Fruit fly (Drosophila melanogaster) whole organism, wandering third instar larva: Measurements from ENCODE around the gene CG43760.

Experiments used
- CG32264 ChIP-seq: fragments of 200-800 bp; sonication (Bioruptor generic); optimal IDR thresholded peaks from 2 replicates; lab custom pipeline; 2016; ENCODE audit warnings: missing biosample characterization, missing genetic modification characterization
- CG9705 ChIP-seq: fragments of 200-800 bp; sonication (Bioruptor generic); optimal IDR thresholded peaks from 2 replicates; lab custom pipeline; 2018; ENCODE audit warnings: missing biosample characterization, mild to moderate bottlenecking, missing genetic modification characterization
- Dfd ChIP-seq: fragments of >200 bp; optimal IDR thresholded peaks from 2 replicates; lab custom pipeline; 2017; ENCODE audit warnings: missing biosample characterization, missing genetic modification characterization
- Dif ChIP-seq: fragments of 200-275, 200-300 bp; sonication (Bioruptor generic); optimal IDR thresholded peaks from 2 replicates; lab custom pipeline; 2018; ENCODE audit warnings: missing biosample characterization, missing genetic modification characterization; ENCODE audit not compliant: partially characterized antibody
- GATAd ChIP-seq: sonication (Bioruptor generic); optimal IDR thresholded peaks from 2 replicates; lab custom pipeline; 2016; ENCODE audit warnings: missing biosample characterization, missing genetic modification characterization
- HLH106 ChIP-seq: fragments of 200-800 bp; optimal IDR thresholded peaks from 3 replicates; lab custom pipeline; 2019; ENCODE audit warnings: missing biosample characterization, mild to moderate bottlenecking, missing genetic modification characterization, moderate library complexity
- Hr83 ChIP-seq: fragments of 200-300 bp; sonication (Bioruptor generic); optimal IDR thresholded peaks from 2 replicates; lab custom pipeline; 2016; ENCODE audit warnings: missing biosample characterization, mild to moderate bottlenecking, missing genetic modification characterization, moderate library complexity; ENCODE audit not compliant: poor library complexity, severe bottlenecking
- Jra ChIP-seq: sonication (Bioruptor generic); optimal IDR thresholded peaks from 2 replicates; lab custom pipeline; 2016; ENCODE audit warnings: missing biosample characterization, missing genetic modification characterization
- Mio ChIP-seq: sonication (Bioruptor generic); optimal IDR thresholded peaks from 2 replicates; lab custom pipeline; 2016; ENCODE audit warnings: missing biosample characterization, missing genetic modification characterization
- Myc ChIP-seq: fragments of >200 bp; optimal IDR thresholded peaks from 2 replicates; lab custom pipeline; 2017
- N ChIP-seq: fragments of >200 bp; optimal IDR thresholded peaks from 2 replicates; lab custom pipeline; 2018; ENCODE audit warnings: missing biosample characterization, missing external identifiers, missing genetic modification characterization
- OdsH ChIP-seq: fragments of 200-800 bp; sonication (Bioruptor generic); optimal IDR thresholded peaks from 2 replicates; lab custom pipeline; 2016; ENCODE audit warnings: missing biosample characterization, mild to moderate bottlenecking, missing genetic modification characterization
- Sp1 ChIP-seq: fragments of 200-800 bp; sonication (Bioruptor generic); optimal IDR thresholded peaks from 3 replicates; lab custom pipeline; 2019; ENCODE audit warnings: missing biosample characterization, mild to moderate bottlenecking, missing genetic modification characterization, moderate library complexity
- Vsx2 ChIP-seq: fragments of 200-300, 225-300 bp; sonication (Bioruptor generic); optimal IDR thresholded peaks from 2 replicates; lab custom pipeline; 2018; ENCODE audit warnings: missing biosample characterization, missing genetic modification characterization; ENCODE audit not compliant: partially characterized antibody
- br ChIP-seq: fragments of 200-800 bp; sonication (Bioruptor generic); optimal IDR thresholded peaks from 2 replicates; lab custom pipeline; 2016; ENCODE audit warnings: missing biosample characterization, missing genetic modification characterization
- brk ChIP-seq: fragments of 200-800 bp; sonication (Bioruptor generic); optimal IDR thresholded peaks from 2 replicates; lab custom pipeline; 2016; ENCODE audit warnings: missing biosample characterization, mild to moderate bottlenecking, missing genetic modification characterization
- ey ChIP-seq: fragments of 200-800 bp; sonication (Bioruptor generic); optimal IDR thresholded peaks from 2 replicates; lab custom pipeline; 2016; ENCODE audit warnings: missing biosample characterization, missing genetic modification characterization
- foxo ChIP-seq, 2 experiments: fragments of 200-800 bp; sonication (Bioruptor generic); optimal IDR thresholded peaks; 2 replicates in 1 of 2; 3 replicates in 1 of 2; lab custom pipeline; 2016 to 2017; ENCODE audit warnings: missing biosample characterization in 2 of 2, missing genetic modification characterization in 2 of 2
- fru ChIP-seq: fragments of 200-800 bp; sonication (Bioruptor generic); optimal IDR thresholded peaks from 3 replicates; lab custom pipeline; 2016; ENCODE audit warnings: missing biosample characterization, mild to moderate bottlenecking, missing genetic modification characterization
- h ChIP-seq: fragments of 200-800 bp; sonication (Bioruptor generic); optimal IDR thresholded peaks from 3 replicates; lab custom pipeline; 2016; ENCODE audit warnings: missing biosample characterization, mild to moderate bottlenecking, missing genetic modification characterization
- jim ChIP-seq: fragments of 175-275, 200-325 bp; sonication (Bioruptor generic); optimal IDR thresholded peaks from 2 replicates; lab custom pipeline; 2016; ENCODE audit warnings: missing biosample characterization, mild to moderate bottlenecking, missing genetic modification characterization
- lola ChIP-seq: fragments of >200 bp; optimal IDR thresholded peaks from 2 replicates; lab custom pipeline; 2017; ENCODE audit warnings: missing biosample characterization, missing genetic modification characterization
- pan ChIP-seq: fragments of >200 bp; optimal IDR thresholded peaks from 2 replicates; lab custom pipeline; 2017
- rgr ChIP-seq: fragments of 200-800 bp; sonication (Bioruptor generic); optimal IDR thresholded peaks from 3 replicates; lab custom pipeline; 2016; ENCODE audit warnings: missing biosample characterization, mild to moderate bottlenecking, missing genetic modification characterization
- sage ChIP-seq: fragments of 200-800 bp; sonication (Bioruptor generic); optimal IDR thresholded peaks from 2 replicates; lab custom pipeline; 2016; ENCODE audit warnings: missing biosample characterization, mild to moderate bottlenecking, missing genetic modification characterization
- sv ChIP-seq: fragments of 200-800 bp; sonication (Bioruptor generic); optimal IDR thresholded peaks from 3 replicates; lab custom pipeline; 2016; ENCODE audit warnings: missing biosample characterization, missing genetic modification characterization
- tai ChIP-seq: sonication (Bioruptor generic); optimal IDR thresholded peaks from 2 replicates; lab custom pipeline; 2016; ENCODE audit warnings: missing biosample characterization, missing genetic modification characterization
- woc ChIP-seq: sonication (Bioruptor generic); optimal IDR thresholded peaks from 2 replicates; lab custom pipeline; 2016; ENCODE audit warnings: missing biosample characterization, mild to moderate bottlenecking, missing genetic modification characterization

Gene CG43760

dm6 chr2L:15776752-15777151 is at the start of gene CG43760:
Gene CG43760, minus strand, starts transcription at chr2L:15776852.
- TF ChIP-seq Dfd (GFP tag; lab: Kevin White, UChicago) (no peak), OdsH (GFP tag; lab: Kevin White, UChicago) (no peak)

- TF ChIP-seq Dfd (GFP tag; lab: Kevin White, UChicago) (no peak), CG32264 (GFP tag; lab: Kevin White, UChicago) (no peak), CG9705 (no peak)
These were observed 35.4 kb upstream of the CG43760 start, which contains the start of gene CG42876 for dm6 chr2L:15812041-15812440. Gene CG42876, minus strand, starts transcription at chr2L:15812141.

- TF ChIP-seq OdsH (GFP tag; lab: Kevin White, UChicago) (no peak), Vsx2 (GFP tag; lab: Kevin White, UChicago) (no peak), Myc (lab: Kevin White, UChicago) (no peak), rgr (no peak), lola (GFP tag; lab: Kevin White, UChicago) (no peak), CG9705 (no peak), foxo (GFP tag; optimal IDR thresholded peaks at IDR 0.05; lab: Kevin White, UChicago) (no peak)
These were observed 19.6 kb upstream of the CG43760 start for dm6 chr2L:15796300-15796699.

dm6 chr2L:15783785-15784184 is 7.1 kb upstream of the CG43760 start, which contains the start of gene t-Grip91:
Gene t-Grip91, plus strand, starts transcription at chr2L:15784085.
- TF ChIP-seq ey (GFP tag; lab: Kevin White, UChicago) (no peak), h (no peak), foxo (GFP tag; optimal IDR thresholded peaks at IDR 0.05; lab: Kevin White, UChicago) (no peak), OdsH (GFP tag; lab: Kevin White, UChicago) (no peak), Vsx2 (GFP tag; lab: Kevin White, UChicago) (no peak), Jra (no peak), N (GFP tag; lab: Kevin White, UChicago) (no peak), brk (GFP tag; lab: Kevin White, UChicago) (no peak), Dfd (GFP tag; lab: Kevin White, UChicago) (no peak), lola (GFP tag; lab: Kevin White, UChicago) (no peak), Dif (GFP tag; lab: Kevin White, UChicago) (no peak), tai (no peak), fru (no peak), sage (GFP tag; lab: Kevin White, UChicago) (no peak), Myc (lab: Kevin White, UChicago) (no peak), Hr83 (no peak), GATAd (no peak), CG32264 (GFP tag; lab: Kevin White, UChicago) (no peak), sv (no peak), Sp1 (GFP tag; lab: Kevin White, UChicago) (no peak)

- TF ChIP-seq Mio: no peak
- no peak for TF ChIP-seq OdsH (GFP tag; lab: Kevin White, UChicago)
- no peak for TF ChIP-seq GATAd
- TF ChIP-seq brk (GFP tag; lab: Kevin White, UChicago): no peak
- TF ChIP-seq sv: no peak
- TF ChIP-seq Dfd (GFP tag; lab: Kevin White, UChicago): no peak
- no peak for TF ChIP-seq sage (GFP tag; lab: Kevin White, UChicago)
- TF ChIP-seq HLH106: no peak
- no peak for TF ChIP-seq pan (lab: Kevin White, UChicago)
- TF ChIP-seq woc: no peak
- no peak for TF ChIP-seq ey (GFP tag; lab: Kevin White, UChicago)
- no peak for TF ChIP-seq Myc (lab: Kevin White, UChicago)
These were observed 6.3 kb upstream of the CG43760 start for dm6 chr2L:15782996-15783395.

- TF ChIP-seq foxo (GFP tag; optimal IDR thresholded peaks at IDR 0.05; lab: Kevin White, UChicago) (no peak), rgr (no peak), pan (lab: Kevin White, UChicago) (no peak), jim (GFP tag; lab: Kevin White, UChicago) (no peak), fru (no peak), N (GFP tag; lab: Kevin White, UChicago) (no peak), HLH106 (no peak), sage (GFP tag; lab: Kevin White, UChicago) (no peak), br (GFP tag; lab: Kevin White, UChicago) (no peak), Dfd (GFP tag; lab: Kevin White, UChicago) (no peak), tai (no peak)
- TF ChIP-seq, all 38 proteins: peak for 0
These were observed 3.6 kb downstream of the CG43760 start, which contains the start of gene CG31826 for dm6 chr2L:15773013-15773412. Gene CG31826, minus strand, starts transcription at chr2L:15773113.
